Worm (Caenorhabditis elegans): ENCODE measurements around the gene F13B6.3.

DNA sequence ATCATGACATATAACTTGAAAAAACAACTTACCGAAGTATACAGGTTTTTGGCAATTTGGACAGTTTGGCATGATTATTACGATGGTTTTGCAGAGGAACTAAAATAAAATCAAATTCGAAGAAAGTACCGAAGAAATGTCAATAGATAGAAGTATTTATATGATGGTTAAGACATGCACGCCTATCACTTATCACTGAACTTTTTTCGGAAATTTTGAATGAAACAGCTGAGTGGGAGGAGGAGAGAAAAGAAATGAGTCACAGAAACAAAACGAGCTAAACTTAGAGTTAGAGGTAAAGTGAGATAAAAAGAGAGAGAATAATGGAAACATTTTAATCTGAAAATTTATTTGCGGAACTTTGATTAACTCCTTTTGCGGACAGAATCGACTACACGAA lies 20.5 kb downstream of the F13B6.3 start, which contains the start of gene valv-1:
- TF ChIP-seq dmd-4 (tag; optimal IDR thresholded peaks at IDR 0.05; ENCODE audit: borderline replicate concordance) (no peak), hlh-30 (tag; optimal IDR thresholded peaks at IDR 0.05; ENCODE audit: insufficient read depth) (no peak), pqm-1 (tag; optimal IDR thresholded peaks at IDR 0.05) (no peak), F13H6.1 (tag; optimal IDR thresholded peaks at IDR 0.05) (no peak), ama-1 (optimal IDR thresholded peaks at IDR 0.05) (no peak)
